Fruit fly (Drosophila melanogaster) whole organism, embryonic: Measurements from ENCODE around the gene CG5910.

ENCODE experiments used
- Abd-B ChIP-seq: fragments of 200-800 bp; sonication (Bioruptor generic); optimal IDR thresholded peaks from 2 replicates; lab custom pipeline; 2018; ENCODE audit warnings: missing biosample characterization, mild to moderate bottlenecking, missing genetic modification characterization, moderate library complexity
- Atf6 ChIP-seq: fragments of 200-800 bp; sonication (Bioruptor generic); IDR thresholded peaks from 2 replicates; pipeline ENCODE4 v1.3.6; 2022; ENCODE audit warnings: missing biosample characterization, missing genetic modification characterization
- C15 ChIP-seq: fragments of 200-800 bp; sonication (Bioruptor generic); IDR thresholded peaks from 3 replicates; pipeline ENCODE4 v1.3.6; 2022; ENCODE audit warnings: missing biosample characterization, missing genetic modification characterization
- CG10543 ChIP-seq: fragments of 200-800 bp; sonication (Bioruptor generic); optimal IDR thresholded peaks from 3 replicates; lab custom pipeline; 2017; ENCODE audit warnings: missing biosample characterization, mild to moderate bottlenecking, missing genetic modification characterization, moderate library complexity
- CG10959 ChIP-seq: fragments of 200-800 bp; sonication (Bioruptor generic); IDR thresholded peaks from 2 replicates; pipeline ENCODE4 v1.3.6; 2022; ENCODE audit warnings: missing biosample characterization, missing genetic modification characterization
- CG11560 ChIP-seq: fragments of 200-800 bp; sonication (Bioruptor generic); IDR thresholded peaks from 3 replicates; pipeline ENCODE4 v1.3.6; 2022; ENCODE audit warnings: missing biosample characterization, missing genetic modification characterization
- CG11695 ChIP-seq: fragments of 200-800 bp; sonication (Bioruptor generic); IDR thresholded peaks from 3 replicates; pipeline ENCODE4 v1.3.6; 2022; ENCODE audit warnings: missing biosample characterization, missing genetic modification characterization
- CG12071 ChIP-seq: fragments of 200-800 bp; sonication (Bioruptor generic); optimal IDR thresholded peaks from 3 replicates; lab custom pipeline; 2018; ENCODE audit warnings: missing biosample characterization, mild to moderate bottlenecking, missing genetic modification characterization
- CG1233 ChIP-seq: fragments of 200-800 bp; sonication (Bioruptor generic); optimal IDR thresholded peaks from 4 replicates; lab custom pipeline; 2018; ENCODE audit warnings: missing biosample characterization, mild to moderate bottlenecking, missing genetic modification characterization
- CG12391 ChIP-seq: fragments of 200-800 bp; sonication (Bioruptor generic); optimal IDR thresholded peaks from 3 replicates; lab custom pipeline; 2018; ENCODE audit warnings: missing biosample characterization, mild to moderate bottlenecking, missing genetic modification characterization, moderate library complexity
- CG1792 ChIP-seq: fragments of 200-800 bp; sonication (Bioruptor generic); optimal IDR thresholded peaks from 2 replicates; lab custom pipeline; 2016; ENCODE audit warnings: missing biosample characterization, missing genetic modification characterization
- CG18476 ChIP-seq: fragments of 200-800 bp; sonication (Bioruptor generic); optimal IDR thresholded peaks from 2 replicates; lab custom pipeline; 2016; ENCODE audit warnings: missing biosample characterization, mild to moderate bottlenecking, missing genetic modification characterization
- CG32767 ChIP-seq: fragments of 200-800 bp; sonication (Bioruptor generic); IDR thresholded peaks from 2 replicates; pipeline ENCODE4 v1.3.6; 2022; ENCODE audit warnings: missing biosample characterization, missing genetic modification characterization
- CG42726 ChIP-seq: fragments of 200-800 bp; sonication (Bioruptor generic); IDR thresholded peaks from 2 replicates; pipeline ENCODE4 v1.3.6; 2022; ENCODE audit warnings: missing biosample characterization, missing genetic modification characterization; ENCODE audit not compliant: partially characterized antibody
- CG4328 ChIP-seq: fragments of 200-800 bp; sonication (Bioruptor generic); optimal IDR thresholded peaks from 3 replicates; lab custom pipeline; 2017; ENCODE audit warnings: missing biosample characterization, missing genetic modification reagents, missing genetic modification characterization
- CG6683 ChIP-seq: fragments of 200-800 bp; sonication (Bioruptor generic); optimal IDR thresholded peaks from 2 replicates; lab custom pipeline; 2017; ENCODE audit warnings: missing biosample characterization, mild to moderate bottlenecking, missing genetic modification characterization, missing genetic modification reagents
- CG6813 ChIP-seq: fragments of 200-800 bp; sonication (Bioruptor generic); optimal IDR thresholded peaks from 2 replicates; lab custom pipeline; 2017; ENCODE audit warnings: missing biosample characterization, missing genetic modification characterization, mild to moderate bottlenecking, moderate library complexity, missing genetic modification reagents
- CG6854 ChIP-seq: fragments of 200-800 bp; sonication (Bioruptor generic); optimal IDR thresholded peaks from 3 replicates; lab custom pipeline; 2017; ENCODE audit warnings: missing biosample characterization, mild to moderate bottlenecking, missing genetic modification characterization
- CG7786 ChIP-seq: fragments of 200-800 bp; sonication (Bioruptor generic); optimal IDR thresholded peaks from 2 replicates; lab custom pipeline; 2016; ENCODE audit warnings: missing biosample characterization, missing genetic modification characterization
- CG9817 ChIP-seq: fragments of 200-800 bp; sonication (Bioruptor generic); optimal IDR thresholded peaks from 2 replicates; lab custom pipeline; 2018; ENCODE audit warnings: missing biosample characterization, mild to moderate bottlenecking, missing genetic modification characterization, moderate library complexity
- CG9876 ChIP-seq: fragments of 200-800 bp; sonication (Bioruptor generic); optimal IDR thresholded peaks from 2 replicates; lab custom pipeline; 2016; ENCODE audit warnings: missing biosample characterization, missing genetic modification characterization
- CHES-1-like ChIP-seq: fragments of 200-800 bp; sonication (Bioruptor generic); optimal IDR thresholded peaks from 2 replicates; lab custom pipeline; 2016; ENCODE audit warnings: missing biosample characterization, missing genetic modification characterization
- Dbx ChIP-seq: fragments of 200-800 bp; sonication (Bioruptor generic); IDR thresholded peaks from 3 replicates; pipeline ENCODE4 v1.3.6; 2022; ENCODE audit warnings: missing biosample characterization, missing genetic modification characterization
- Dfd ChIP-seq, 2 experiments: fragments of >200 bp; optimal IDR thresholded peaks; 2 replicates each; lab custom pipeline; 2017; ENCODE audit warnings: missing biosample characterization in 2 of 2, missing genetic modification characterization in 2 of 2
- Dref ChIP-seq: fragments of 200-800 bp; sonication (Bioruptor generic); IDR thresholded peaks from 2 replicates; pipeline ENCODE4 v1.3.6; 2022; ENCODE audit warnings: missing biosample characterization, missing genetic modification characterization
- Gsc ChIP-seq: fragments of 200-800 bp; sonication (Bioruptor generic); IDR thresholded peaks from 2 replicates; pipeline ENCODE4 v1.3.6; 2022; ENCODE audit warnings: missing biosample characterization, missing genetic modification characterization
- Hsf ChIP-seq: fragments of 200-800 bp; sonication (Bioruptor generic); optimal IDR thresholded peaks from 3 replicates; lab custom pipeline; 2016; ENCODE audit warnings: missing biosample characterization, missing genetic modification characterization
- MBD-R2 ChIP-seq: fragments of 200-800 bp; sonication (Bioruptor generic); IDR thresholded peaks from 2 replicates; pipeline ENCODE4 v1.3.6; 2022; ENCODE audit warnings: missing biosample characterization, missing genetic modification characterization
- MTF-1 ChIP-seq: fragments of 200-800 bp; sonication (Bioruptor generic); optimal IDR thresholded peaks from 2 replicates; lab custom pipeline; 2018; ENCODE audit warnings: missing biosample characterization, mild to moderate bottlenecking, missing genetic modification characterization, borderline replicate concordance
- Ravus ChIP-seq: fragments of 200-800 bp; sonication (Bioruptor generic); IDR thresholded peaks from 2 replicates; pipeline ENCODE4 v1.3.6; 2022; ENCODE audit warnings: missing biosample characterization, missing genetic modification characterization
- Spps ChIP-seq: fragments of 200-800 bp; sonication (Bioruptor generic); optimal IDR thresholded peaks from 2 replicates; lab custom pipeline; 2018; ENCODE audit warnings: missing biosample characterization, mild to moderate bottlenecking, missing genetic modification characterization
- Stat92E ChIP-seq, 3 experiments: fragments of >200 bp in 2 of 3; fragments of 200-800 bp in 1 of 3; sonication (Bioruptor generic) in 1 of 3; optimal IDR thresholded peaks; 2 replicates each; lab custom pipeline; 2017 to 2019; ENCODE audit warnings: missing biosample characterization in 3 of 3, missing genetic modification characterization in 3 of 3, mild to moderate bottlenecking in 1 of 3, moderate library complexity in 1 of 3
- Trl ChIP-seq, 3 experiments: fragments of >200 bp in 2 of 3; fragments of 200-800 bp in 1 of 3; sonication (Bioruptor generic) in 1 of 3; optimal IDR thresholded peaks; 2 replicates in 1 of 3; 3 replicates in 2 of 3; lab custom pipeline; 2016 to 2017; ENCODE audit warnings: missing biosample characterization in 1 of 3, missing genetic modification characterization in 1 of 3
- ab ChIP-seq: fragments of 200-800 bp; sonication (Bioruptor generic); optimal IDR thresholded peaks from 2 replicates; lab custom pipeline; 2016; ENCODE audit warnings: missing biosample characterization, missing genetic modification characterization
- br ChIP-seq: fragments of >200 bp; optimal IDR thresholded peaks from 2 replicates; lab custom pipeline; 2017
- dmrt11E ChIP-seq: fragments of 200-800 bp; sonication (Bioruptor generic); optimal IDR thresholded peaks from 3 replicates; lab custom pipeline; 2018; ENCODE audit warnings: missing biosample characterization, mild to moderate bottlenecking, missing genetic modification characterization, moderate library complexity
- fd96Cb ChIP-seq: fragments of 200-800 bp; sonication (Bioruptor generic); optimal IDR thresholded peaks from 2 replicates; lab custom pipeline; 2018; ENCODE audit warnings: missing biosample characterization, mild to moderate bottlenecking, missing genetic modification characterization, moderate library complexity
- gcm ChIP-seq: fragments of 200-800 bp; sonication (Bioruptor generic); optimal IDR thresholded peaks from 2 replicates; lab custom pipeline; 2019; ENCODE audit warnings: missing biosample characterization, mild to moderate bottlenecking, missing genetic modification characterization, moderate library complexity
- lola ChIP-seq, 3 experiments: fragments of >200 bp in 2 of 3; fragments of 200-800 bp in 1 of 3; sonication (Bioruptor generic) in 1 of 3; optimal IDR thresholded peaks; 2 replicates each; lab custom pipeline; 2017 to 2019; ENCODE audit warnings: missing biosample characterization in 3 of 3, missing genetic modification characterization in 3 of 3, mild to moderate bottlenecking in 1 of 3, moderate library complexity in 1 of 3
- nau ChIP-seq: fragments of 200-800 bp; sonication (Bioruptor generic); optimal IDR thresholded peaks from 3 replicates; lab custom pipeline; 2017; ENCODE audit warnings: missing biosample characterization, mild to moderate bottlenecking, missing genetic modification characterization, missing genetic modification reagents
- prd ChIP-seq, 3 experiments: fragments of >200 bp in 2 of 3; fragments of 200-800 bp in 1 of 3; sonication (Bioruptor generic) in 1 of 3; optimal IDR thresholded peaks in 2 of 3; IDR thresholded peaks in 1 of 3; 2 replicates in 2 of 3; 3 replicates in 1 of 3; pipeline versions ENCODE4 v1.3.6 to Lab custom; 2017 to 2022; ENCODE audit warnings: missing biosample characterization in 1 of 3, missing genetic modification characterization in 1 of 3
- run ChIP-seq: fragments of 200-800 bp; sonication (Bioruptor generic); optimal IDR thresholded peaks from 3 replicates; lab custom pipeline; 2018; ENCODE audit warnings: missing biosample characterization, mild to moderate bottlenecking, missing genetic modification characterization
- salm ChIP-seq: fragments of 200-800 bp; sonication (Bioruptor generic); optimal IDR thresholded peaks from 2 replicates; lab custom pipeline; 2018; ENCODE audit warnings: missing biosample characterization, mild to moderate bottlenecking, missing genetic modification characterization
- sens ChIP-seq: fragments of 200-800 bp; sonication (Bioruptor generic); peaks from one replicate; lab custom pipeline; 2016; ENCODE audit warnings: missing biosample characterization, missing genetic modification characterization
- vvl ChIP-seq: fragments of 200-800 bp; sonication (Bioruptor generic); IDR thresholded peaks from 2 replicates; pipeline ENCODE4 v1.3.6; 2022; ENCODE audit warnings: missing biosample characterization, missing genetic modification characterization
- wdn ChIP-seq: fragments of 200-800 bp; sonication (Bioruptor generic); IDR thresholded peaks from 2 replicates; pipeline ENCODE4 v1.3.6; 2022; ENCODE audit warnings: missing biosample characterization, missing genetic modification characterization
- z ChIP-seq: fragments of 200-800 bp; sonication (Bioruptor generic); IDR thresholded peaks from 3 replicates; pipeline ENCODE4 v1.3.6; 2022; ENCODE audit warnings: missing biosample characterization, missing genetic modification characterization

CG5910 gene

DNA sequence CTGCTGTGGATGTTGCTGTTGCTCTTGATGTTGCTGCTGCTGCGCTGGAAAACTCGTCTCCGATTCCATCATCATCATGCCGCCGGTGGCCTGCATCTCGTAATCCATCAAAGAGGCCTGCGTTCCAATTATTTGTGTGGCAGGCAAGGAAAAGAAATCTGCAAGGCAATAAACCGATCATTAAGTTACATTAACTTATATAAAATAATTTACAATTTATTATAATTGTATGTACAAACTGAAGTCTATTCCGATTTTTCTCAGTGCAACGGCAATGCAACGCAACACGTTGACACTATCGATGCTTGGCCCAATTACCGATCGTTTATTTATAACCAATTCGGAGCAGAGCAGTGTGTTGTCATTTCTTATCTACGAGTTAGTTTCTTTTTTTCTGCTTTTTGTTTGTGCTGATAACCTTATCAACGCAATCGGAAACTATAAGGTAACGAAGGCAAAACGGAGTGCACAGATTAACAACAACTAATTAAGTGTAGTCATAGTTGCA is 28.8 kb downstream of the CG5910 start (continued):
- peak; percentile 40 for TF ChIP-seq dmrt11E
- peak; percentile 45 for TF ChIP-seq run (tag; lab: Kevin White, UChicago)
- no peak for TF ChIP-seq CG6683 (GFP tag; lab: Kevin White, UChicago)
- TF ChIP-seq z (GFP tag; lab: Robert Waterston, UW) = no peak
- TF ChIP-seq CHES-1-like (GFP tag; lab: Kevin White, UChicago) = no peak
- no peak for TF ChIP-seq Ravus
- peak; percentile 16 for TF ChIP-seq Hsf (GFP tag; lab: Kevin White, UChicago)
- TF ChIP-seq CG4328 (GFP tag; lab: Kevin White, UChicago) = peak; percentile 18
- TF ChIP-seq Gsc (GFP tag; lab: Robert Waterston, UW) = no peak
- TF ChIP-seq Dfd (GFP tag; optimal IDR thresholded peaks at IDR 0.05; lab: Kevin White, UChicago) = no peak
- TF ChIP-seq lola (GFP tag; optimal IDR thresholded peaks at IDR 0.05; lab: Kevin White, UChicago) = no peak
- TF ChIP-seq CG6854 (GFP tag; lab: Kevin White, UChicago) = no peak
- peak; percentile 69 for TF ChIP-seq Atf6 (GFP tag; lab: Robert Waterston, UW)
- TF ChIP-seq CG9817 (tag; lab: Kevin White, UChicago) = no peak
- TF ChIP-seq CG1233 (GFP tag; lab: Kevin White, UChicago) = peak; percentile 19
- TF ChIP-seq Dref (GFP tag; lab: Robert Waterston, UW) = no peak
- no peak for TF ChIP-seq prd (optimal IDR thresholded peaks at IDR 0.05; lab: Kevin White, UChicago)
- TF ChIP-seq prd (GFP tag; IDR thresholded peaks at IDR 0.05; lab: Robert Waterston, UW) = peak; percentile 61; the same call in 2 of the 3 replicates
- peak; percentile 50 for TF ChIP-seq fd96Cb (tag; lab: Kevin White, UChicago)
- TF ChIP-seq CG7786 (GFP tag; lab: Kevin White, UChicago) = no peak
- TF ChIP-seq CG42726 (GFP tag; lab: Robert Waterston, UW) = no peak
- TF ChIP-seq Abd-B (GFP tag; lab: Kevin White, UChicago) = no peak
- TF ChIP-seq CG12071 (GFP tag; lab: Kevin White, UChicago) = peak; percentile 43
- TF ChIP-seq salm (tag; lab: Kevin White, UChicago) = peak; percentile 32
- no peak for TF ChIP-seq Stat92E (GFP tag; optimal IDR thresholded peaks at IDR 0.05; lab: Kevin White, UChicago)
- peak; percentile 25 for TF ChIP-seq MTF-1 (GFP tag; lab: Kevin White, UChicago)
- TF ChIP-seq CG11695 (GFP tag; lab: Robert Waterston, UW) = peak; percentile 66; the same call in 2 of the 3 replicates
- TF ChIP-seq wdn (GFP tag; lab: Robert Waterston, UW) = no peak
- peak; percentile 78 for TF ChIP-seq vvl
- TF ChIP-seq CG32767 (GFP tag; lab: Robert Waterston, UW) = no peak

DNA sequence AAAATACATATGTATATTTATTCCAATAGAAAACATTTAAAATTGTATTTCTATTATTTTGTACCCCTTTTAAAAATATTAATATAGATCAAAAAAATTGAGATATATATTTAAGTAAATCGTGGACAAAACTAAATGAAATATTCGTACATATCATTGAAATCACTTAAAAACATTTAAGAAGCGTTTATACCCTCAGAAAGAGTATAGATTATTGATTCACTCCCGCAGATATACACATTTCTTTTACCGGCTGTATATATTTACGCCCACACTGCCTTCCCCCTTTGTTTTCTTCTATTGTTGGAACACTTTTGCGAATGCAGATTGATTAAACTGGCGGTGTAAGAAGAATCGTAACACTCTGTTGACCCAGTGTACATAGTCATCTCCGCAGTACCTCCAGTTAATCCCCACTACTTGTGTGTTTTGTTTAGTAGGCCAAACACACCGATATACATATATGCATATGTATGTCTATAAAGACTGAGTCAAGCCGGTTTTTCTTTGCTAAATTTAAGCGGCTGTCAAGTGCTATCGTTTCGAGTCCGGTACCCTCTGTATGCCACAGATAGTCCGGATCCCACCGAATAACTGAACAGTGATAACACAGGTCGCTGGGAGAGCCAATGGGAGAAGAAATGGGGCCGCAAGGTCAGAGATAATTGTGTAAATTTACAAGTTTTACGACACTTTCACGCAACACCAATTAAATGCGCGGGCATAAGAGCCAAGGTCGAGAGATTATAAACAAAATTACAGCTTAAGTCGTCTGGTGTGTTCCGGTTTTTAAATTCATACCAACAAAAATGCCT is 29.5 kb downstream of the CG5910 start:
- TF ChIP-seq gcm (GFP tag; lab: Kevin White, UChicago) (no peak), CG18476 (GFP tag; lab: Kevin White, UChicago) (peak; percentile 41), Trl (optimal IDR thresholded peaks at IDR 0.05; lab: Kevin White, UChicago) (no peak), Trl (GFP tag; optimal IDR thresholded peaks at IDR 0.05; lab: Kevin White, UChicago) (peak; percentile 83), Dbx (peak; percentile 44; the same call in 1 of the 3 replicates), MBD-R2 (GFP tag; lab: Robert Waterston, UW) (no peak), CG12391 (tag; lab: Kevin White, UChicago) (peak; percentile 25), sens (GFP tag; lab: Kevin White, UChicago) (peak; percentile 95), Spps (tag; lab: Kevin White, UChicago) (peak; percentile 44), CG1792 (peak; percentile 87), nau (peak; percentile 80), ab (no peak), CG6813 (GFP tag; lab: Kevin White, UChicago) (peak; percentile 73), CG9876 (peak; percentile 11), Stat92E (GFP tag; optimal IDR thresholded peaks at IDR 0.05; lab: Kevin White, UChicago) (no peak), CG11560 (tag; lab: Robert Waterston, UW) (no peak), CG10959 (GFP tag; lab: Robert Waterston, UW) (peak; percentile 6; the same call in 1 of the 2 replicates), C15 (GFP tag; lab: Robert Waterston, UW) (no peak), br (lab: Kevin White, UChicago) (no peak), CG10543 (GFP tag; lab: Kevin White, UChicago) (peak; percentile 43)
